Fruit fly (Drosophila melanogaster) whole organism, embryonic: Measurements from ENCODE around the gene corto.

Experiments
- CG1602 ChIP-seq: fragments of 200-800 bp; sonication (Bioruptor generic); optimal IDR thresholded peaks from 3 replicates; lab custom pipeline; 2016; ENCODE audit warnings: missing biosample characterization, missing genetic modification characterization
- CG16813 ChIP-seq: fragments of 200-800 bp; sonication (Bioruptor generic); IDR thresholded peaks from 3 replicates; pipeline ENCODE4 v1.3.6; 2022; ENCODE audit warnings: missing biosample characterization, missing genetic modification characterization; ENCODE audit not compliant: partially characterized antibody
- CG17385 ChIP-seq: fragments of 200-800 bp; sonication (Bioruptor generic); optimal IDR thresholded peaks from 3 replicates; lab custom pipeline; 2018; ENCODE audit warnings: missing biosample characterization, mild to moderate bottlenecking, missing genetic modification characterization
- CG18262 ChIP-seq: fragments of 200-800 bp; optimal IDR thresholded peaks from 3 replicates; lab custom pipeline; 2019; ENCODE audit warnings: missing biosample characterization, mild to moderate bottlenecking, missing genetic modification characterization, moderate library complexity
- CG18619 ChIP-seq: fragments of 200-800 bp; sonication (Bioruptor generic); optimal IDR thresholded peaks from 3 replicates; lab custom pipeline; 2017; ENCODE audit warnings: missing biosample characterization, mild to moderate bottlenecking, missing genetic modification characterization
- CG2129 ChIP-seq: fragments of 200-800 bp; sonication (Bioruptor generic); IDR thresholded peaks from 2 replicates; pipeline ENCODE4 v1.3.6; 2022; ENCODE audit warnings: missing biosample characterization, missing genetic modification characterization; ENCODE audit not compliant: partially characterized antibody
- CG2199 ChIP-seq: fragments of 200-800 bp; sonication (Bioruptor generic); IDR thresholded peaks from 3 replicates; pipeline ENCODE4 v1.3.6; 2022; ENCODE audit warnings: missing biosample characterization, missing genetic modification characterization
- CG2678 ChIP-seq: fragments of 200-800 bp; sonication (Bioruptor generic); optimal IDR thresholded peaks from 3 replicates; lab custom pipeline; 2019; ENCODE audit warnings: missing biosample characterization, mild to moderate bottlenecking, missing genetic modification characterization, moderate library complexity
- CG33557 ChIP-seq: fragments of 200-800 bp; sonication (Bioruptor generic); optimal IDR thresholded peaks from 2 replicates; lab custom pipeline; 2019; ENCODE audit warnings: missing biosample characterization, mild to moderate bottlenecking, missing genetic modification characterization, moderate library complexity
- CG4360 ChIP-seq: fragments of 200-800 bp; sonication (Bioruptor generic); IDR thresholded peaks from 2 replicates; pipeline ENCODE4 v1.3.6; 2022; ENCODE audit warnings: missing biosample characterization, missing genetic modification characterization
- CG4820 ChIP-seq: fragments of 200-800 bp; sonication (Bioruptor generic); optimal IDR thresholded peaks from 3 replicates; lab custom pipeline; 2016; ENCODE audit warnings: missing biosample characterization, missing genetic modification characterization
- CG6689 ChIP-seq: fragments of 200-800 bp; sonication (Bioruptor generic); IDR thresholded peaks from 2 replicates; pipeline ENCODE4 v1.3.6; 2022; ENCODE audit warnings: missing biosample characterization, missing genetic modification characterization
- CG7372 ChIP-seq: fragments of 200-800 bp; sonication (Bioruptor generic); IDR thresholded peaks from 2 replicates; pipeline ENCODE4 v1.3.6; 2022; ENCODE audit warnings: missing biosample characterization, missing genetic modification characterization
- CG7556 ChIP-seq: fragments of 200-800 bp; sonication (Bioruptor generic); optimal IDR thresholded peaks from 2 replicates; lab custom pipeline; 2017; ENCODE audit warnings: missing biosample characterization, mild to moderate bottlenecking, missing genetic modification characterization
- CG7963 ChIP-seq: fragments of 200-800 bp; sonication (Bioruptor generic); IDR thresholded peaks from 3 replicates; pipeline ENCODE4 v1.3.6; 2022; ENCODE audit warnings: missing biosample characterization, missing genetic modification characterization; ENCODE audit not compliant: partially characterized antibody
- CG7987 ChIP-seq: fragments of 200-800 bp; sonication (Bioruptor generic); optimal IDR thresholded peaks from 2 replicates; lab custom pipeline; 2018; ENCODE audit warnings: missing biosample characterization, mild to moderate bottlenecking, missing genetic modification characterization, moderate library complexity
- CG8359 ChIP-seq: fragments of 200-800 bp; sonication (Bioruptor generic); optimal IDR thresholded peaks from 2 replicates; lab custom pipeline; 2017; ENCODE audit warnings: missing biosample characterization, mild to moderate bottlenecking, missing genetic modification characterization, borderline replicate concordance
- CG8388 ChIP-seq: fragments of 200-800 bp; sonication (Bioruptor generic); optimal IDR thresholded peaks from 2 replicates; lab custom pipeline; 2019; ENCODE audit warnings: missing biosample characterization, mild to moderate bottlenecking, missing genetic modification characterization, moderate library complexity
- HLH3B ChIP-seq: fragments of 200-800 bp; sonication (Bioruptor generic); IDR thresholded peaks from 2 replicates; pipeline ENCODE4 v1.3.6; 2022; ENCODE audit warnings: missing biosample characterization, missing genetic modification characterization
- Hmr ChIP-seq: fragments of 200-800 bp; sonication (Bioruptor generic); optimal IDR thresholded peaks from 3 replicates; lab custom pipeline; 2017; ENCODE audit warnings: mild to moderate bottlenecking, missing biosample characterization, missing genetic modification reagents, missing genetic modification characterization
- NfI ChIP-seq: fragments of 200-800 bp; sonication (Bioruptor generic); optimal IDR thresholded peaks from 3 replicates; lab custom pipeline; 2018; ENCODE audit warnings: missing biosample characterization, mild to moderate bottlenecking, missing genetic modification characterization, moderate library complexity
- Sox100B ChIP-seq: fragments of 200-800 bp; sonication (Bioruptor generic); optimal IDR thresholded peaks from 3 replicates; lab custom pipeline; 2018; ENCODE audit warnings: missing biosample characterization, mild to moderate bottlenecking, missing genetic modification characterization
- Xbp1 ChIP-seq: fragments of 200-800 bp; sonication (Bioruptor generic); optimal IDR thresholded peaks from 3 replicates; lab custom pipeline; 2016; ENCODE audit warnings: missing biosample characterization, mild to moderate bottlenecking, missing genetic modification characterization
- abd-A ChIP-seq: fragments of 200-800 bp; sonication (Bioruptor generic); optimal IDR thresholded peaks from 3 replicates; lab custom pipeline; 2019; ENCODE audit warnings: missing biosample characterization, mild to moderate bottlenecking, missing genetic modification characterization, moderate library complexity
- bab2 ChIP-seq: fragments of 200-800 bp; sonication (Bioruptor generic); optimal IDR thresholded peaks from 2 replicates; lab custom pipeline; 2016; ENCODE audit warnings: missing biosample characterization, missing genetic modification characterization
- bcd ChIP-seq: fragments of 200-800 bp; sonication (Bioruptor generic); optimal IDR thresholded peaks from 2 replicates; lab custom pipeline; 2017; ENCODE audit warnings: missing biosample characterization, mild to moderate bottlenecking, missing genetic modification characterization
- chif ChIP-seq, 2 experiments: fragments of 200-800 bp; sonication (Bioruptor generic); optimal IDR thresholded peaks; 3 replicates each; lab custom pipeline; 2016; ENCODE audit warnings: missing biosample characterization in 2 of 2, missing genetic modification characterization in 2 of 2
- croc ChIP-seq: fragments of 200-800 bp; sonication (Bioruptor generic); conservative IDR thresholded peaks from 3 replicates; pipeline ENCODE4 v1.3.6; 2022; ENCODE audit warnings: missing biosample characterization, missing genetic modification characterization
- cwo ChIP-seq: fragments of 200-800 bp; sonication (Bioruptor generic); optimal IDR thresholded peaks from 3 replicates; lab custom pipeline; 2017; ENCODE audit warnings: missing biosample characterization, missing genetic modification characterization, mild to moderate bottlenecking, moderate library complexity, missing genetic modification reagents
- dysf ChIP-seq: fragments of 200-800 bp; sonication (Bioruptor generic); IDR thresholded peaks from 3 replicates; pipeline ENCODE4 v1.3.6; 2022; ENCODE audit warnings: missing biosample characterization, missing genetic modification characterization
- fru ChIP-seq: fragments of >200 bp; optimal IDR thresholded peaks from 2 replicates; lab custom pipeline; 2017
- gsb ChIP-seq: fragments of 200-800 bp; sonication (Bioruptor generic); IDR thresholded peaks from 2 replicates; pipeline ENCODE4 v1.3.6; 2022; ENCODE audit warnings: missing biosample characterization, missing genetic modification characterization
- her ChIP-seq: fragments of 200-800 bp; sonication (Bioruptor generic); optimal IDR thresholded peaks from 2 replicates; lab custom pipeline; 2016; ENCODE audit warnings: missing biosample characterization, missing genetic modification characterization
- knrl ChIP-seq: fragments of 200-800 bp; sonication (Bioruptor generic); IDR thresholded peaks from 3 replicates; pipeline ENCODE4 v1.3.6; 2022; ENCODE audit warnings: missing biosample characterization, missing genetic modification characterization; ENCODE audit not compliant: partially characterized antibody
- nerfin-1 ChIP-seq: fragments of 200-800 bp; sonication (Bioruptor generic); optimal IDR thresholded peaks from 3 replicates; lab custom pipeline; 2019; ENCODE audit warnings: missing biosample characterization, mild to moderate bottlenecking, missing genetic modification characterization, moderate library complexity
- oc ChIP-seq: fragments of 200-800 bp; sonication (Bioruptor generic); optimal IDR thresholded peaks from 2 replicates; lab custom pipeline; 2018; ENCODE audit warnings: missing biosample characterization, mild to moderate bottlenecking, missing genetic modification characterization, moderate library complexity
- org-1 ChIP-seq: fragments of 200-800 bp; sonication (Bioruptor generic); optimal IDR thresholded peaks from 2 replicates; lab custom pipeline; 2017; ENCODE audit warnings: missing biosample characterization, missing genetic modification characterization
- pan ChIP-seq, 4 experiments: fragments of >200 bp in 3 of 4; fragments of 200-800 bp in 1 of 4; sonication (Bioruptor generic) in 1 of 4; optimal IDR thresholded peaks in 3 of 4; IDR thresholded peaks in 1 of 4; 2 replicates each; pipeline versions ENCODE4 v1.3.6 to Lab custom; 2017 to 2022; ENCODE audit warnings: missing biosample characterization in 2 of 4, missing genetic modification characterization in 2 of 4, mixed read lengths in 1 of 4
- phol ChIP-seq: fragments of 200-800 bp; sonication (Bioruptor generic); optimal IDR thresholded peaks from 3 replicates; lab custom pipeline; 2018; ENCODE audit warnings: missing biosample characterization, mild to moderate bottlenecking, missing genetic modification characterization, moderate library complexity
- pum ChIP-seq: fragments of 200-800 bp; sonication (Bioruptor generic); optimal IDR thresholded peaks from 2 replicates; lab custom pipeline; 2016; ENCODE audit warnings: missing biosample characterization, missing genetic modification characterization
- ranshi ChIP-seq: fragments of 200-800 bp; sonication (Bioruptor generic); IDR thresholded peaks from 2 replicates; pipeline ENCODE4 v1.3.6; 2022; ENCODE audit warnings: missing biosample characterization, missing genetic modification characterization
- seq ChIP-seq: fragments of 200-800 bp; sonication (Bioruptor generic); IDR thresholded peaks from 2 replicates; pipeline ENCODE4 v1.3.6; 2022; ENCODE audit warnings: missing biosample characterization, missing genetic modification characterization
- tio ChIP-seq: fragments of 200-800 bp; sonication (Bioruptor generic); optimal IDR thresholded peaks from 2 replicates; lab custom pipeline; 2017; ENCODE audit warnings: missing biosample characterization, missing genetic modification characterization, inconsistent platforms
- trem ChIP-seq: fragments of 200-800 bp; optimal IDR thresholded peaks from 3 replicates; lab custom pipeline; 2019; ENCODE audit warnings: missing biosample characterization, mild to moderate bottlenecking, missing genetic modification characterization, moderate library complexity
- wdn ChIP-seq: fragments of 200-800 bp; sonication (Bioruptor generic); IDR thresholded peaks from 2 replicates; pipeline ENCODE4 v1.3.6; 2022; ENCODE audit warnings: missing biosample characterization, missing genetic modification characterization
- wek ChIP-seq: fragments of 200-800 bp; sonication (Bioruptor generic); optimal IDR thresholded peaks from 3 replicates; lab custom pipeline; 2018; ENCODE audit warnings: missing biosample characterization, mild to moderate bottlenecking, missing genetic modification characterization, moderate library complexity
- zfh1 ChIP-seq: fragments of 200-800 bp; sonication (Bioruptor generic); IDR thresholded peaks from 3 replicates; pipeline ENCODE4 v1.3.6; 2022; ENCODE audit warnings: missing biosample characterization, missing genetic modification characterization

Gene corto

dm6 chr3R:5075934-5076834, 10.7 kb downstream of the corto start (continued):
- TF ChIP-seq chif (GFP tag; optimal IDR thresholded peaks at IDR 0.05; lab: Kevin White, UChicago) (peak; percentile 25 to 58), HLH3B (GFP tag; lab: Robert Waterston, UW) (peak; percentile 8; the same call in 1 of the 2 replicates), pan (optimal IDR thresholded peaks at IDR 0.05; lab: Kevin White, UChicago) (no peak), pan (GFP tag; optimal IDR thresholded peaks at IDR 0.05 in 1 of 2, IDR thresholded peaks at IDR 0.05 in 1 of 2) (peak in 1 of 2 experiments; percentile 23), knrl (no peak), croc (GFP tag; lab: Robert Waterston, UW) (peak; percentile 38; the same call in 1 of the 3 replicates), wdn (GFP tag; lab: Robert Waterston, UW) (no peak), CG6689 (peak; percentile 57), Hmr (GFP tag; lab: Kevin White, UChicago) (peak; percentile 38), Sox100B (GFP tag; lab: Kevin White, UChicago) (peak; percentile 51), fru (lab: Kevin White, UChicago) (no peak), org-1 (GFP tag; lab: Kevin White, UChicago) (peak; percentile 41), NfI (GFP tag; lab: Kevin White, UChicago) (peak; percentile 3), abd-A (no peak), phol (peak; percentile 57), her (GFP tag; lab: Kevin White, UChicago) (no peak), CG18619 (no peak), nerfin-1 (tag; lab: Kevin White, UChicago) (peak; percentile 35), pum (GFP tag; lab: Kevin White, UChicago) (peak; percentile 50), bab2 (GFP tag; lab: Kevin White, UChicago) (peak; percentile 7), CG18262 (tag; lab: Kevin White, UChicago) (peak; percentile 72), CG8388 (GFP tag; lab: Kevin White, UChicago) (peak; percentile 66), bcd (peak; percentile 40), ranshi (0 out of 2 replicates have a peak, but pooled peaks have one; percentile 9), CG17385 (no peak), CG4820 (GFP tag; lab: Kevin White, UChicago) (peak; percentile 39), Xbp1 (GFP tag; lab: Kevin White, UChicago) (peak; percentile 30), trem (tag; lab: Kevin White, UChicago) (peak; percentile 31), CG2129 (GFP tag; lab: Robert Waterston, UW) (no peak), CG7556 (GFP tag; lab: Kevin White, UChicago) (peak; percentile 65), oc (tag; lab: Kevin White, UChicago) (no peak), wek (GFP tag; lab: Kevin White, UChicago) (peak; percentile 16), dysf (0 out of 3 replicates have a peak, but pooled peaks have one; percentile 14), CG7963 (GFP tag; lab: Robert Waterston, UW) (no peak), CG2199 (GFP tag; lab: Robert Waterston, UW) (peak; percentile 13; the same call in 1 of the 3 replicates), CG7372 (GFP tag; lab: Robert Waterston, UW) (no peak), CG8359 (GFP tag; lab: Kevin White, UChicago) (peak; percentile 9), CG4360 (GFP tag; lab: Robert Waterston, UW) (peak; percentile 47; the same call in 1 of the 2 replicates), CG33557 (GFP tag; lab: Kevin White, UChicago) (peak; percentile 14), cwo (peak; percentile 4), gsb (GFP tag; lab: Robert Waterston, UW) (no peak), CG7987 (peak; percentile 19), tio (GFP tag; lab: Kevin White, UChicago) (peak; percentile 15), CG2678 (tag; lab: Kevin White, UChicago) (peak; percentile 54), seq (GFP tag; lab: Robert Waterston, UW) (0 out of 2 replicates have a peak, but pooled peaks have one; percentile 9), CG16813 (GFP tag; lab: Robert Waterston, UW) (no peak), zfh1 (GFP tag; lab: Robert Waterston, UW) (peak; percentile 41; the same call in 1 of the 3 replicates), CG1602 (GFP tag; lab: Kevin White, UChicago) (peak; percentile 18)
